Fruit fly (Drosophila melanogaster): ENCODE results near the gene CG1764.

DNA sequence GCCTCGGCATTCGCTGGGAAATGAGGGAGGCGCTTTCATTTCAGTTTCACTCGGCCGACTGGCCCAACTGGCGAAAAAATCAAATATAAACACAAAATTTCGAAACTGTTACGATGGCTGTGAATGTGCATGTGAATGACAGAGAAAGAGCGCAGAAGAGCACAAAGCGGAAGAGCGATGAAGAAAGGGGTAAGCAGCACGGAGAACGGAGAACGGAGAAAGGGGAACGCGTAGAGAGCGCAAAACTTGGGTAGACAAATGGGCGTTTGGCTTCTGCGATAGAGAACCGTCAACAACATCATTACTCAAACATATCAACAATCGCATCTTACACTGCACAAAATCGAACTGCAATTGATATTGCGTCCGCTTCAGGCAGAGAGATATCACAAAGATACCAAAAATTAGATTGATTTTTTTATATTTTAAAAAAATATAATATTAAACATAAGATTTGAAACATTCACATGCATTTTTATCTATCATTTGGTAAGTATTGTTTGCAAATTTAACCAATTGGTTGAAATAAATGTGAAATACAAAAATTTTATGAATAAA, 29.5 kb downstream of the CG1764 start:
- TF ChIP-seq h (GFP tag; optimal IDR thresholded peaks at IDR 0.05): no peak
- no peak for TF ChIP-seq CrebA (GFP tag; optimal IDR thresholded peaks at IDR 0.05; ENCODE audit: borderline replicate concordance)
- TF ChIP-seq Dfd (GFP tag; optimal IDR thresholded peaks at IDR 0.05): no peak
- TF ChIP-seq lola (GFP tag; optimal IDR thresholded peaks at IDR 0.05): no peak
- no peak for TF ChIP-seq Hr83 (GFP tag; optimal IDR thresholded peaks at IDR 0.05; ENCODE audit: poor library complexity, severe bottlenecking)
- no peak for TF ChIP-seq CG9705 (GFP tag; optimal IDR thresholded peaks at IDR 0.05)
- TF ChIP-seq woc (GFP tag; optimal IDR thresholded peaks at IDR 0.05): no peak

All from whole organism, wandering third instar larva.